Worm (Caenorhabditis elegans) whole organism, L3 larva: ENCODE measurements around the gene nhr-91.

Experiments used
- R02D3.7 ChIP-seq: fragments of 150-350 bp; optimal IDR thresholded peaks from 2 replicates; lab custom pipeline; 2014; ENCODE audit warnings: missing biosample characterization, missing genetic modification characterization
- aly-2 ChIP-seq: fragments of 150-350 bp; optimal IDR thresholded peaks from 2 replicates; lab custom pipeline; 2014; ENCODE audit warnings: missing biosample characterization, missing genetic modification characterization
- ama-1 ChIP-seq: fragments of 150-350 bp; optimal IDR thresholded peaks from 2 replicates; lab custom pipeline; 2018
- ceh-16 ChIP-seq: sonication (generic microtip); optimal IDR thresholded peaks from 2 replicates; lab custom pipeline; 2017; ENCODE audit warnings: missing biosample characterization, missing genetic modification characterization
- ceh-28 ChIP-seq: fragments of 150-350 bp; optimal IDR thresholded peaks from 2 replicates; lab custom pipeline; 2014; ENCODE audit warnings: missing biosample characterization, missing genetic modification reagents, missing genetic modification characterization
- ceh-82 ChIP-seq: fragments of 150-350 bp; optimal IDR thresholded peaks from 2 replicates; lab custom pipeline; 2014; ENCODE audit warnings: missing biosample characterization, missing genetic modification characterization
- ceh-9 ChIP-seq: sonication (generic microtip); optimal IDR thresholded peaks from 2 replicates; lab custom pipeline; 2018; ENCODE audit warnings: missing biosample characterization, missing genetic modification characterization
- egl-27 ChIP-seq: sonication (generic microtip); optimal IDR thresholded peaks from 4 replicates; lab custom pipeline; 2017; ENCODE audit warnings: missing biosample characterization, missing genetic modification reagents, missing genetic modification characterization
- elt-1 ChIP-seq: fragments of 150-350 bp; optimal IDR thresholded peaks from 2 replicates; lab custom pipeline; 2014; ENCODE audit warnings: missing biosample characterization, missing genetic modification characterization
- elt-3 ChIP-seq, 3 experiments: fragments of 150-350 bp in 1 of 3; sonication (generic microtip) in 2 of 3; optimal IDR thresholded peaks; 2 replicates in 2 of 3; 4 replicates in 1 of 3; lab custom pipeline; 2014 to 2017; ENCODE audit warnings: missing biosample characterization in 3 of 3, missing genetic modification characterization in 3 of 3
- eor-1 ChIP-seq, 2 experiments: fragments of 150-350 bp; optimal IDR thresholded peaks; 2 replicates each; lab custom pipeline; 2014 to 2018; ENCODE audit warnings: missing biosample characterization in 2 of 2, missing genetic modification characterization in 2 of 2
- fkh-10 ChIP-seq: sonication (generic microtip); optimal IDR thresholded peaks from 2 replicates; lab custom pipeline; 2017; ENCODE audit warnings: missing biosample characterization, missing genetic modification reagents, missing genetic modification characterization
- fkh-2 ChIP-seq: fragments of 150-350 bp; optimal IDR thresholded peaks from 2 replicates; lab custom pipeline; 2014; ENCODE audit warnings: missing biosample characterization, missing genetic modification reagents, missing genetic modification characterization
- fos-1 ChIP-seq: fragments of 150-350 bp; optimal IDR thresholded peaks from 2 replicates; lab custom pipeline; 2014; ENCODE audit warnings: missing biosample characterization, missing genetic modification characterization
- jun-1 ChIP-seq: fragments of 150-350 bp; optimal IDR thresholded peaks from 2 replicates; lab custom pipeline; 2014; ENCODE audit warnings: missing biosample characterization, missing genetic modification reagents, missing genetic modification characterization
- lin-15B ChIP-seq: fragments of 150-350 bp; optimal IDR thresholded peaks from 2 replicates; lab custom pipeline; 2014; ENCODE audit warnings: missing biosample characterization, missing genetic modification characterization
- lin-39 ChIP-seq: fragments of 150-350 bp; optimal IDR thresholded peaks from 2 replicates; lab custom pipeline; 2018; ENCODE audit warnings: missing biosample characterization, missing genetic modification reagents, missing genetic modification characterization
- lsy-12 ChIP-seq: sonication (generic microtip); optimal IDR thresholded peaks from 2 replicates; lab custom pipeline; 2016; ENCODE audit warnings: mild to moderate bottlenecking, missing genetic modification characterization, missing compliant biosample characterization
- mdl-1 ChIP-seq: fragments of 150-350 bp; optimal IDR thresholded peaks from 2 replicates; lab custom pipeline; 2014; ENCODE audit warnings: missing biosample characterization, missing genetic modification characterization
- mml-1 ChIP-seq: fragments of 150-350 bp; sonication (generic microtip); optimal IDR thresholded peaks from 3 replicates; lab custom pipeline; 2014; ENCODE audit warnings: missing biosample characterization, missing genetic modification characterization
- nfya-1 ChIP-seq: sonication (generic microtip); optimal IDR thresholded peaks from 2 replicates; lab custom pipeline; 2017; ENCODE audit warnings: missing genetic modification characterization, mild to moderate bottlenecking, missing compliant biosample characterization, antibody characterized with exemption, moderate library complexity; ENCODE audit not compliant: insufficient read depth
- nhr-12 ChIP-seq: fragments of 150-350 bp; optimal IDR thresholded peaks from 2 replicates; lab custom pipeline; 2014; ENCODE audit warnings: missing biosample characterization, missing genetic modification characterization
- nhr-23 ChIP-seq: fragments of 150-350 bp; optimal IDR thresholded peaks from 2 replicates; lab custom pipeline; 2014; ENCODE audit warnings: missing biosample characterization, missing genetic modification reagents, missing genetic modification characterization
- nhr-237 ChIP-seq: fragments of 150-350 bp; optimal IDR thresholded peaks from 2 replicates; lab custom pipeline; 2014; ENCODE audit warnings: missing biosample characterization, missing genetic modification characterization
- nhr-25 ChIP-seq: sonication (generic microtip); optimal IDR thresholded peaks from 2 replicates; lab custom pipeline; 2017; ENCODE audit warnings: missing biosample characterization, missing genetic modification characterization
- nhr-43 ChIP-seq: sonication (generic microtip); optimal IDR thresholded peaks from 2 replicates; lab custom pipeline; 2016; ENCODE audit warnings: mild to moderate bottlenecking, missing genetic modification characterization, missing compliant biosample characterization; ENCODE audit not compliant: poor library complexity, severe bottlenecking
- pha-4 ChIP-seq: fragments of 150-350 bp; optimal IDR thresholded peaks from 2 replicates; lab custom pipeline; 2014; ENCODE audit warnings: missing biosample characterization, missing genetic modification reagents, missing genetic modification characterization
- pqm-1 ChIP-seq: fragments of 150-350 bp; optimal IDR thresholded peaks from 2 replicates; lab custom pipeline; 2017; ENCODE audit warnings: missing biosample characterization, missing genetic modification characterization, inconsistent platforms
- sea-2 ChIP-seq: fragments of 150-350 bp; sonication (generic microtip); optimal IDR thresholded peaks from 4 replicates; lab custom pipeline; 2014; ENCODE audit warnings: missing biosample characterization, missing genetic modification reagents, missing genetic modification characterization
- skn-1 ChIP-seq: fragments of 150-350 bp; optimal IDR thresholded peaks from 2 replicates; lab custom pipeline; 2014; ENCODE audit warnings: missing biosample characterization, missing genetic modification characterization
- tbx-2 ChIP-seq: sonication (generic microtip); optimal IDR thresholded peaks from 2 replicates; lab custom pipeline; 2016; ENCODE audit warnings: mild to moderate bottlenecking, missing genetic modification characterization, missing compliant biosample characterization
- unc-39 ChIP-seq: sonication (generic microtip); optimal IDR thresholded peaks from 4 replicates; lab custom pipeline; 2017; ENCODE audit warnings: missing biosample characterization, missing genetic modification characterization
- unc-62 ChIP-seq: fragments of 150-350 bp; sonication (generic microtip); optimal IDR thresholded peaks from 4 replicates; lab custom pipeline; 2014; ENCODE audit warnings: missing biosample characterization, missing genetic modification reagents, missing genetic modification characterization
- ztf-11 ChIP-seq: fragments of 150-350 bp; optimal IDR thresholded peaks from 2 replicates; lab custom pipeline; 2014; ENCODE audit warnings: missing biosample characterization, missing genetic modification characterization
- ztf-4 ChIP-seq: fragments of 150-350 bp; optimal IDR thresholded peaks from 2 replicates; lab custom pipeline; 2014; ENCODE audit warnings: missing biosample characterization, missing genetic modification characterization

Gene nhr-91

ce11 chrX:15325709-15326108 lies 16.5 kb downstream of the nhr-91 start, which contains the start of gene Y15E3A.3:
Y15E3A.3 (minus strand) TSS chrX:15325809.
- TF ChIP-seq nfya-1 (tag; lab: Kevin White, UChicago) (no peak), ztf-11 (tag; lab: Kevin White, UChicago) (no peak)

- TF ChIP-seq nfya-1 (tag; lab: Kevin White, UChicago) (peak; percentile 6), fos-1 (no peak), elt-3 (tag; optimal IDR thresholded peaks at IDR 0.05; lab: Kevin White, UChicago) (peak in 1 of 3 experiments; percentile 18), aly-2 (no peak), nhr-25 (tag; lab: Kevin White, UChicago) (peak; percentile 72), egl-27 (tag; lab: Kevin White, UChicago) (no peak), ceh-9 (tag; lab: Kevin White, UChicago) (no peak), jun-1 (tag; lab: Kevin White, UChicago) (no peak), nhr-23 (peak; percentile 34), unc-39 (tag; lab: Kevin White, UChicago) (no peak), nhr-43 (tag; lab: Kevin White, UChicago) (peak; percentile 15), nhr-237 (tag; lab: Kevin White, UChicago) (no peak), eor-1 (tag; optimal IDR thresholded peaks at IDR 0.05; lab: Kevin White, UChicago) (no peak), mml-1 (tag; lab: Kevin White, UChicago) (no peak), skn-1 (no peak), unc-62 (GFP tag; lab: Kevin White, UChicago) (peak; percentile 22), fkh-2 (tag; lab: Kevin White, UChicago) (no peak), ama-1 (lab: Kevin White, UChicago) (no peak), elt-1 (tag; lab: Kevin White, UChicago) (peak; percentile 92), ceh-82 (tag; lab: Kevin White, UChicago) (no peak)
These were observed 18.1 kb downstream of the nhr-91 start for ce11 chrX:15327238-15327637.

ce11 chrX:15328343-15328742 lies 19.2 kb downstream of the nhr-91 start:
- TF ChIP-seq nhr-23 = no peak
- no peak for TF ChIP-seq fos-1
- no peak for TF ChIP-seq nfya-1 (tag; lab: Kevin White, UChicago)
- no peak for TF ChIP-seq lsy-12 (tag; lab: Kevin White, UChicago)
- no peak for TF ChIP-seq ztf-11 (tag; lab: Kevin White, UChicago)
- TF ChIP-seq ama-1 (lab: Kevin White, UChicago) = no peak
- TF ChIP-seq fkh-10 (GFP tag; lab: Kevin White, UChicago) = no peak
- no peak for TF ChIP-seq pqm-1 (tag; lab: Kevin White, UChicago)
- no peak for TF ChIP-seq skn-1
- TF ChIP-seq tbx-2 (tag; lab: Kevin White, UChicago) = no peak
- TF ChIP-seq mdl-1 (tag; lab: Kevin White, UChicago) = no peak

ce11 chrX:15330664-15331063 lies 21.5 kb downstream of the nhr-91 start, which contains the start of gene Y15E3A.4:
Y15E3A.4 (plus strand) TSS chrX:15330964.
- no peak for TF ChIP-seq jun-1 (tag; lab: Kevin White, UChicago)
- no peak for TF ChIP-seq pqm-1 (tag; lab: Kevin White, UChicago)
- TF ChIP-seq aly-2 = no peak
- TF ChIP-seq lin-15B (tag; lab: Kevin White, UChicago) = no peak
- no peak for TF ChIP-seq elt-3 (tag; optimal IDR thresholded peaks at IDR 0.05; lab: Kevin White, UChicago)

- no peak for TF ChIP-seq lin-39
- peak; percentile 99 for TF ChIP-seq pha-4
These were observed 25.7 kb downstream of the nhr-91 start for ce11 chrX:15334897-15335296.

- no peak for TF ChIP-seq jun-1 (tag; lab: Kevin White, UChicago)
- no peak for TF ChIP-seq mdl-1 (tag; lab: Kevin White, UChicago)
- no peak for TF ChIP-seq nhr-12 (tag; lab: Kevin White, UChicago)
- TF ChIP-seq pha-4 = no peak
- TF ChIP-seq ztf-4 (tag; lab: Kevin White, UChicago) = no peak
- no peak for TF ChIP-seq fos-1
- no peak for TF ChIP-seq mml-1 (tag; lab: Kevin White, UChicago)
- TF ChIP-seq aly-2 = no peak
- TF ChIP-seq unc-39 (tag; lab: Kevin White, UChicago) = no peak
- TF ChIP-seq sea-2 (GFP tag; lab: Kevin White, UChicago) = no peak
- TF ChIP-seq skn-1 = no peak
- TF ChIP-seq ceh-16 (tag; lab: Kevin White, UChicago) = no peak
- TF ChIP-seq R02D3.7 (tag; lab: Kevin White, UChicago) = no peak
- TF ChIP-seq nhr-43 (tag; lab: Kevin White, UChicago) = no peak
- no peak for TF ChIP-seq nhr-25 (tag; lab: Kevin White, UChicago)
- TF ChIP-seq ceh-28 (tag; lab: Kevin White, UChicago) = no peak
- TF ChIP-seq fkh-2 (tag; lab: Kevin White, UChicago) = no peak
- no peak for TF ChIP-seq unc-62 (GFP tag; lab: Kevin White, UChicago)
- no peak for TF ChIP-seq elt-3 (tag; optimal IDR thresholded peaks at IDR 0.05; lab: Kevin White, UChicago)
- TF ChIP-seq ztf-11 (tag; lab: Kevin White, UChicago) = no peak
These were observed 26.5 kb downstream of the nhr-91 start for ce11 chrX:15335636-15336035.
